Worm (Caenorhabditis elegans) whole organism, L3 larva: ENCODE data around the gene F32D8.12.

Experiments used
- R02D3.7 ChIP-seq: fragments of 150-350 bp; optimal IDR thresholded peaks from 2 replicates; lab custom pipeline; 2014; ENCODE audit warnings: missing biosample characterization, missing genetic modification characterization
- ZK546.5 ChIP-seq: sonication (generic microtip); optimal IDR thresholded peaks from 2 replicates; lab custom pipeline; 2017; ENCODE audit warnings: missing biosample characterization, missing genetic modification characterization
- aly-2 ChIP-seq: fragments of 150-350 bp; optimal IDR thresholded peaks from 2 replicates; lab custom pipeline; 2014; ENCODE audit warnings: missing biosample characterization, missing genetic modification characterization
- ama-1 ChIP-seq: fragments of 150-350 bp; optimal IDR thresholded peaks from 2 replicates; lab custom pipeline; 2018
- ceh-16 ChIP-seq: sonication (generic microtip); optimal IDR thresholded peaks from 2 replicates; lab custom pipeline; 2017; ENCODE audit warnings: missing biosample characterization, missing genetic modification characterization
- ceh-28 ChIP-seq: fragments of 150-350 bp; optimal IDR thresholded peaks from 2 replicates; lab custom pipeline; 2014; ENCODE audit warnings: missing biosample characterization, missing genetic modification reagents, missing genetic modification characterization
- ceh-82 ChIP-seq: fragments of 150-350 bp; optimal IDR thresholded peaks from 2 replicates; lab custom pipeline; 2014; ENCODE audit warnings: missing biosample characterization, missing genetic modification characterization
- egl-27 ChIP-seq: sonication (generic microtip); optimal IDR thresholded peaks from 4 replicates; lab custom pipeline; 2017; ENCODE audit warnings: missing biosample characterization, missing genetic modification reagents, missing genetic modification characterization
- egl-5 ChIP-seq: fragments of 150-350 bp; optimal IDR thresholded peaks from 2 replicates; lab custom pipeline; 2017; ENCODE audit warnings: missing biosample characterization, missing genetic modification reagents, missing genetic modification characterization, inconsistent platforms
- elt-1 ChIP-seq: fragments of 150-350 bp; optimal IDR thresholded peaks from 2 replicates; lab custom pipeline; 2014; ENCODE audit warnings: missing biosample characterization, missing genetic modification characterization
- elt-2 ChIP-seq: sonication (generic microtip); optimal IDR thresholded peaks from 2 replicates; lab custom pipeline; 2016; ENCODE audit warnings: missing genetic modification reagents, mild to moderate bottlenecking, missing genetic modification characterization, missing compliant biosample characterization
- elt-3 ChIP-seq, 3 experiments: fragments of 150-350 bp in 1 of 3; sonication (generic microtip) in 2 of 3; optimal IDR thresholded peaks; 2 replicates in 2 of 3; 4 replicates in 1 of 3; lab custom pipeline; 2014 to 2017; ENCODE audit warnings: missing biosample characterization in 3 of 3, missing genetic modification characterization in 3 of 3
- eor-1 ChIP-seq, 2 experiments: fragments of 150-350 bp; optimal IDR thresholded peaks; 2 replicates each; lab custom pipeline; 2014 to 2018; ENCODE audit warnings: missing biosample characterization in 2 of 2, missing genetic modification characterization in 2 of 2
- fkh-10 ChIP-seq: sonication (generic microtip); optimal IDR thresholded peaks from 2 replicates; lab custom pipeline; 2017; ENCODE audit warnings: missing biosample characterization, missing genetic modification reagents, missing genetic modification characterization
- fkh-2 ChIP-seq: fragments of 150-350 bp; optimal IDR thresholded peaks from 2 replicates; lab custom pipeline; 2014; ENCODE audit warnings: missing biosample characterization, missing genetic modification reagents, missing genetic modification characterization
- fos-1 ChIP-seq: fragments of 150-350 bp; optimal IDR thresholded peaks from 2 replicates; lab custom pipeline; 2014; ENCODE audit warnings: missing biosample characterization, missing genetic modification characterization
- hmg-11 ChIP-seq: sonication (generic microtip); optimal IDR thresholded peaks from 2 replicates; lab custom pipeline; 2016; ENCODE audit warnings: missing genetic modification characterization, missing compliant biosample characterization
- jun-1 ChIP-seq: fragments of 150-350 bp; optimal IDR thresholded peaks from 2 replicates; lab custom pipeline; 2014; ENCODE audit warnings: missing biosample characterization, missing genetic modification reagents, missing genetic modification characterization
- lin-15B ChIP-seq: fragments of 150-350 bp; optimal IDR thresholded peaks from 2 replicates; lab custom pipeline; 2014; ENCODE audit warnings: missing biosample characterization, missing genetic modification characterization
- lin-39 ChIP-seq: fragments of 150-350 bp; optimal IDR thresholded peaks from 2 replicates; lab custom pipeline; 2018; ENCODE audit warnings: missing biosample characterization, missing genetic modification reagents, missing genetic modification characterization
- lsy-12 ChIP-seq: sonication (generic microtip); optimal IDR thresholded peaks from 2 replicates; lab custom pipeline; 2016; ENCODE audit warnings: mild to moderate bottlenecking, missing genetic modification characterization, missing compliant biosample characterization
- mdl-1 ChIP-seq: fragments of 150-350 bp; optimal IDR thresholded peaks from 2 replicates; lab custom pipeline; 2014; ENCODE audit warnings: missing biosample characterization, missing genetic modification characterization
- mml-1 ChIP-seq: fragments of 150-350 bp; sonication (generic microtip); optimal IDR thresholded peaks from 3 replicates; lab custom pipeline; 2014; ENCODE audit warnings: missing biosample characterization, missing genetic modification characterization
- nfya-1 ChIP-seq: sonication (generic microtip); optimal IDR thresholded peaks from 2 replicates; lab custom pipeline; 2017; ENCODE audit warnings: missing genetic modification characterization, mild to moderate bottlenecking, missing compliant biosample characterization, antibody characterized with exemption, moderate library complexity; ENCODE audit not compliant: insufficient read depth
- nhr-11 ChIP-seq: fragments of 150-350 bp; optimal IDR thresholded peaks from 2 replicates; lab custom pipeline; 2014; ENCODE audit warnings: missing biosample characterization, missing genetic modification characterization
- nhr-12 ChIP-seq: fragments of 150-350 bp; optimal IDR thresholded peaks from 2 replicates; lab custom pipeline; 2014; ENCODE audit warnings: missing biosample characterization, missing genetic modification characterization
- nhr-23 ChIP-seq: fragments of 150-350 bp; optimal IDR thresholded peaks from 2 replicates; lab custom pipeline; 2014; ENCODE audit warnings: missing biosample characterization, missing genetic modification reagents, missing genetic modification characterization
- nhr-43 ChIP-seq: sonication (generic microtip); optimal IDR thresholded peaks from 2 replicates; lab custom pipeline; 2016; ENCODE audit warnings: mild to moderate bottlenecking, missing genetic modification characterization, missing compliant biosample characterization; ENCODE audit not compliant: poor library complexity, severe bottlenecking
- nhr-67 ChIP-seq: fragments of 150-350 bp; optimal IDR thresholded peaks from 2 replicates; lab custom pipeline; 2014; ENCODE audit warnings: missing biosample characterization, missing genetic modification characterization
- nhr-76 ChIP-seq: fragments of 150-350 bp; sonication (generic microtip); optimal IDR thresholded peaks from 5 replicates; lab custom pipeline; 2014; ENCODE audit warnings: missing biosample characterization, missing genetic modification characterization
- nhr-77 ChIP-seq: fragments of 150-350 bp; optimal IDR thresholded peaks from 2 replicates; lab custom pipeline; 2014; ENCODE audit warnings: missing biosample characterization, missing genetic modification characterization
- pha-4 ChIP-seq: fragments of 150-350 bp; optimal IDR thresholded peaks from 2 replicates; lab custom pipeline; 2014; ENCODE audit warnings: missing biosample characterization, missing genetic modification reagents, missing genetic modification characterization
- pqm-1 ChIP-seq: fragments of 150-350 bp; optimal IDR thresholded peaks from 2 replicates; lab custom pipeline; 2017; ENCODE audit warnings: missing biosample characterization, missing genetic modification characterization, inconsistent platforms
- sea-2 ChIP-seq: fragments of 150-350 bp; sonication (generic microtip); optimal IDR thresholded peaks from 4 replicates; lab custom pipeline; 2014; ENCODE audit warnings: missing biosample characterization, missing genetic modification reagents, missing genetic modification characterization
- skn-1 ChIP-seq: fragments of 150-350 bp; optimal IDR thresholded peaks from 2 replicates; lab custom pipeline; 2014; ENCODE audit warnings: missing biosample characterization, missing genetic modification characterization
- snpc-4 ChIP-seq: fragments of 150-350 bp; optimal IDR thresholded peaks from 2 replicates; lab custom pipeline; 2014; ENCODE audit warnings: missing biosample characterization, missing genetic modification characterization
- tbx-2 ChIP-seq: sonication (generic microtip); optimal IDR thresholded peaks from 2 replicates; lab custom pipeline; 2016; ENCODE audit warnings: mild to moderate bottlenecking, missing genetic modification characterization, missing compliant biosample characterization
- unc-39 ChIP-seq: sonication (generic microtip); optimal IDR thresholded peaks from 4 replicates; lab custom pipeline; 2017; ENCODE audit warnings: missing biosample characterization, missing genetic modification characterization
- unc-62 ChIP-seq: fragments of 150-350 bp; sonication (generic microtip); optimal IDR thresholded peaks from 4 replicates; lab custom pipeline; 2014; ENCODE audit warnings: missing biosample characterization, missing genetic modification reagents, missing genetic modification characterization
- zag-1 ChIP-seq: fragments of 150-350 bp; optimal IDR thresholded peaks from 2 replicates; lab custom pipeline; 2014; ENCODE audit warnings: missing biosample characterization, missing genetic modification characterization
- ztf-4 ChIP-seq: fragments of 150-350 bp; optimal IDR thresholded peaks from 2 replicates; lab custom pipeline; 2014; ENCODE audit warnings: missing biosample characterization, missing genetic modification characterization

Gene F32D8.12

DNA sequence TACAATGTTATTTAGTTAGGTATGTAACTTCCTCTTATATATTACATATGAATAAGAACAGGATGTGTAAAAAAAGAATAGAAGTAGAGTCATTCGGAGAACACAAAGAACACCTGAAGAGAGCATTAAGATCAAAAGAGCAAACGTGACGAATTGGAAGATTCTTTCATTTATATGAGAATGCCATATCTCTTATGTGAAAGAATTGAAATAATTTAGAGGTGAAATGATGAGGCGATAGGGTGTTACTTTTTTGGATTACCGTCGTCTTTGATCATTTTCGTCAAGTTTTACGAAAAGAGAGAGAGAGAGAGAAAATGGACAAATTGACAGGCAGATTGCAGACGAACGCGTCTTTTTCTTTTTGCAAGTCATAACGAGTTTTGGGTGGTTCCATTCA, 14.3 kb downstream of the F32D8.12 start:
- TF ChIP-seq nhr-12 (tag; lab: Kevin White, UChicago) (no peak), aly-2 (tag; lab: Kevin White, UChicago) (no peak), nhr-23 (tag; lab: Kevin White, UChicago) (no peak), nhr-76 (tag; lab: Kevin White, UChicago) (no peak), mml-1 (no peak), nhr-77 (tag; lab: Kevin White, UChicago) (no peak), nhr-43 (tag; lab: Kevin White, UChicago) (no peak), nhr-11 (tag; lab: Kevin White, UChicago) (no peak), nfya-1 (tag; lab: Kevin White, UChicago) (no peak)

DNA sequence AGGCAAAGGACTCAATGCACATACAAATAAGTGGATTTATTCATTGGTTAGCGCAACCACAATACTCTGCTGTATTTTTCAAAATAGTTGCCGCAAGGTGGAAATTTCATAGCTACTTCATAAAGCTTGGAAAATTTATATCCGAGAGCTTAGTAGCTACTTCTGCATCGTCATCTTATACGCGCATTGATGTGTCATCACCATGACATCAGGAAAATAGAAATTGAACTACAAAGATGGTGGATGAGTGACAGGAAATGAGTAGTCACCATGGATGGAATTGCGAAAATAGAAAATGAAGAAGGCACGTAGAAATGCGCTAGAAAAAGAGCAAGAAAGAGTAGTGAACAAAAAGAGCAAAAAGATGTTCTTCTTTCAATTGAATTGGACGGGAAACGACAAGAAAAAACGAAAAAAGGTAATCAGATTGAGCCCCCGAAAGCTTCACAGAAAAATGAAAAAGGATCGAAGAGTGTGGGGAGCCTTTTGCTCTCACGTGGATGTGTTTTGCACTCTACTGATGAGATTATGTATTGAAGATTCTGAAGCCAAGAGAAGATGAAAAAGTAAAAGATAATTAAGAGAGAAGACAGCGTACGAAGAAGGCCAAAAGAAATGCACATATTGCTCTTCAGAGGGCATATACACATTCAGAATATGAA, 15.8 kb downstream of the F32D8.12 start:
- TF ChIP-seq lin-15B (tag; lab: Kevin White, UChicago) = no peak
- TF ChIP-seq elt-3 (tag; optimal IDR thresholded peaks at IDR 0.05; lab: Kevin White, UChicago) = no peak
- no peak for TF ChIP-seq fos-1
- TF ChIP-seq sea-2 = no peak
- TF ChIP-seq lsy-12 (tag; lab: Kevin White, UChicago) = no peak
- peak; percentile 90 for TF ChIP-seq fkh-10 (GFP tag; lab: Kevin White, UChicago)
- TF ChIP-seq skn-1 (tag; lab: Kevin White, UChicago) = peak; percentile 13
- TF ChIP-seq nhr-67 (tag; lab: Kevin White, UChicago) = no peak
- TF ChIP-seq nfya-1 (tag; lab: Kevin White, UChicago) = peak; percentile 2

DNA sequence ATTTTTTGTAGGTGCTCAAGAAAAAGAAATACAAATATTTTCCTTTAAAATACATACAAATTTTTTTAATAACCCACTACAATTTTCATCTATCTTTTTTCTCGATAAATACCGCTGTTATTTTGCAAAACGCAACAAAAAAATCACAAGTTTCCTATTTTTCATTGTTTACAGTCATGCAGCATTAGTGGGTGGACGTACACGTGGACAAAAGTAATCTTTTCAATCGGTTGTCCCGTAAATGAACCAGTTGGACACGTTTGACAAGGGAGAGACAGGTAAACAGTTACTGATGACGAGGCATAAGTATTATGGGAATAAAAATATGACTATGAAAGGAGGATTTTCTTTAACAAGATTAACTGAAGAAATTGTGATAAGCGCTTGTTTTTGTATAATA, 17.6 kb downstream of the F32D8.12 start:
- TF ChIP-seq unc-62 = no peak
- no peak for TF ChIP-seq egl-27 (tag; lab: Kevin White, UChicago)
- no peak for TF ChIP-seq lin-39 (tag; lab: Kevin White, UChicago)
- no peak for TF ChIP-seq mdl-1 (tag; lab: Kevin White, UChicago)
- no peak for TF ChIP-seq nhr-67 (tag; lab: Kevin White, UChicago)
- TF ChIP-seq fkh-2 (tag; lab: Kevin White, UChicago) = no peak
- no peak for TF ChIP-seq nhr-77 (tag; lab: Kevin White, UChicago)
- no peak for TF ChIP-seq lin-15B (tag; lab: Kevin White, UChicago)
- TF ChIP-seq egl-5 (tag; lab: Kevin White, UChicago) = no peak
- no peak for TF ChIP-seq eor-1 (tag; optimal IDR thresholded peaks at IDR 0.05; lab: Kevin White, UChicago)
- no peak for TF ChIP-seq ceh-16 (tag; lab: Kevin White, UChicago)
- TF ChIP-seq elt-1 (tag; lab: Kevin White, UChicago) = no peak
- TF ChIP-seq nhr-43 (tag; lab: Kevin White, UChicago) = no peak
- TF ChIP-seq R02D3.7 (tag; lab: Kevin White, UChicago) = no peak
- TF ChIP-seq elt-3 (tag; optimal IDR thresholded peaks at IDR 0.05; lab: Kevin White, UChicago) = no peak
- TF ChIP-seq nhr-76 (tag; lab: Kevin White, UChicago) = no peak

DNA sequence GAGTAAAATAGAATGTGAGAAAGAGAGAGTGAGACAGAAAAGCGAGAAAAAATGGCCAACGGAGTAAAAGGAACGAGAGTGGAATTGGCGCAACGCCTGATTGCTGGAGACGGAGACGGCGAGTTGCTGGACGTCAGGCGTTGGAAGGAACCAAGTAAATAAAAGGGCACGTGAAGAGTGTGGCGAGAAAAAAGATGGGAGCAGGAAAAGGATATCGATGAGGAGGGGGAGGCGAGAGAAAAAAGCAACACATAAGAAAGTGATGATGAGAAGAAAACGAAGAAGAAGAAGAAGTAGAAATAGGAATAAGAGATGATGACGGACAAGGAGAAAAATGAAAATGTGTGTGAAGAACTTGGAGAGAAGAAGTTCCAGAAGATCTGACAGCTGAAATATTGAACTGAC, 19.4 kb downstream of the F32D8.12 start:
- peak; percentile 7 for TF ChIP-seq ceh-82 (tag; lab: Kevin White, UChicago)
- TF ChIP-seq unc-62 = peak; percentile 80
- TF ChIP-seq pha-4 = peak; percentile 92
- peak; percentile 49 for TF ChIP-seq elt-1 (tag; lab: Kevin White, UChicago)
- peak; percentile 47 for TF ChIP-seq snpc-4
- TF ChIP-seq nhr-11 (tag; lab: Kevin White, UChicago) = peak; percentile 56
- peak; percentile 71 for TF ChIP-seq jun-1 (tag; lab: Kevin White, UChicago)
- TF ChIP-seq lin-39 (tag; lab: Kevin White, UChicago) = peak; percentile 65
- peak; percentile 60 for TF ChIP-seq nhr-43 (tag; lab: Kevin White, UChicago)
- no peak for TF ChIP-seq unc-39 (tag; lab: Kevin White, UChicago)
- peak; percentile 39 for TF ChIP-seq R02D3.7 (tag; lab: Kevin White, UChicago)
- peak; percentile 55 for TF ChIP-seq mml-1
- TF ChIP-seq egl-5 (tag; lab: Kevin White, UChicago) = peak; percentile 69
- TF ChIP-seq ztf-4 (tag; lab: Kevin White, UChicago) = no peak
- TF ChIP-seq fkh-10 (GFP tag; lab: Kevin White, UChicago) = peak; percentile 92
- peak; percentile 83 for TF ChIP-seq mdl-1 (tag; lab: Kevin White, UChicago)
- peak; percentile 66 for TF ChIP-seq egl-27 (tag; lab: Kevin White, UChicago)
- no peak for TF ChIP-seq nhr-77 (tag; lab: Kevin White, UChicago)
- TF ChIP-seq nhr-23 (tag; lab: Kevin White, UChicago) = peak; percentile 33
- peak; percentile 90 for TF ChIP-seq hmg-11 (tag; lab: Kevin White, UChicago)
- TF ChIP-seq ZK546.5 (tag; lab: Kevin White, UChicago) = no peak
- peak; percentile 35 for TF ChIP-seq zag-1
- peak; percentile 87 for TF ChIP-seq nfya-1 (tag; lab: Kevin White, UChicago)
- TF ChIP-seq elt-2 (tag; lab: Kevin White, UChicago) = peak; percentile 36
- peak; percentile 45 for TF ChIP-seq lin-15B (tag; lab: Kevin White, UChicago)
- no peak for TF ChIP-seq nhr-12 (tag; lab: Kevin White, UChicago)
- TF ChIP-seq ceh-28 = peak; percentile 60
- TF ChIP-seq skn-1 (tag; lab: Kevin White, UChicago) = peak; percentile 16
- peak; percentile 12 for TF ChIP-seq fkh-2 (tag; lab: Kevin White, UChicago)
- peak; percentile 54 for TF ChIP-seq lsy-12 (tag; lab: Kevin White, UChicago)
- no peak for TF ChIP-seq ceh-16 (tag; lab: Kevin White, UChicago)
- TF ChIP-seq ama-1 (lab: Kevin White, UChicago) = no peak
- peak; percentile 46 for TF ChIP-seq pqm-1 (tag; lab: Kevin White, UChicago)
- TF ChIP-seq tbx-2 = peak; percentile 67
